Fruit fly (Drosophila melanogaster): Measurements from ENCODE around the gene Dyrk2.

- TF ChIP-seq EcR (GFP tag; optimal IDR thresholded peaks at IDR 0.05): no peak
- TF ChIP-seq pan (optimal IDR thresholded peaks at IDR 0.05): no peak
Measured at dm6 chr2L:14280772-14281171, 46.8 kb upstream of the Dyrk2 start.
